Worm (Caenorhabditis elegans): ENCODE results near the gene srh-258.

ce11 chrV:15379817-15380216 is 25.1 kb upstream of the srh-258 start, which contains the start of gene srh-251:
- TF ChIP-seq ama-1 (optimal IDR thresholded peaks at IDR 0.05) (no peak), ama-1 (GFP tag; optimal IDR thresholded peaks at IDR 0.05) (no peak), chd-7 (tag; optimal IDR thresholded peaks at IDR 0.05) (no peak), unc-62 (GFP tag; optimal IDR thresholded peaks at IDR 0.05) (no peak), mxl-1 (tag; optimal IDR thresholded peaks at IDR 0.05) (no peak), B0336.3 (GFP tag; IDR thresholded peaks at IDR 0.05) (no peak), lsy-27 (tag; optimal IDR thresholded peaks at IDR 0.05; ENCODE audit: borderline replicate concordance, insufficient read depth) (no peak), nhr-179 (tag; optimal IDR thresholded peaks at IDR 0.05) (no peak), ets-4 (GFP tag; optimal IDR thresholded peaks at IDR 0.05) (no peak), egl-44 (GFP tag; IDR thresholded peaks at IDR 0.05) (no peak), nfya-1 (tag; optimal IDR thresholded peaks at IDR 0.05; ENCODE audit: borderline replicate concordance, insufficient read depth) (no peak), madf-3 (GFP tag; IDR thresholded peaks at IDR 0.05) (no peak), rcor-1 (GFP tag; IDR thresholded peaks at IDR 0.05) (no peak), unc-130 (GFP tag; optimal IDR thresholded peaks at IDR 0.05) (no peak)

Measured in whole organism, young adult.